Worm (Caenorhabditis elegans) whole organism, L2 larva: ENCODE results near the gene clec-251.

ENCODE experiments used
- C34F6.9 ChIP-seq: fragments of 150-350 bp; optimal IDR thresholded peaks from 2 replicates; lab custom pipeline; 2014; ENCODE audit warnings: missing biosample characterization, missing genetic modification characterization
- F13H6.1 ChIP-seq: sonication (generic microtip); optimal IDR thresholded peaks from 2 replicates; lab custom pipeline; 2016; ENCODE audit warnings: missing genetic modification characterization, missing compliant biosample characterization
- ZK546.5 ChIP-seq: sonication (generic microtip); optimal IDR thresholded peaks from 2 replicates; lab custom pipeline; 2017; ENCODE audit warnings: missing biosample characterization, missing genetic modification characterization
- alr-1 ChIP-seq: fragments of 150-350 bp; optimal IDR thresholded peaks from 2 replicates; lab custom pipeline; 2014; ENCODE audit warnings: missing biosample characterization, missing genetic modification characterization
- aly-2 ChIP-seq: fragments of 150-350 bp; optimal IDR thresholded peaks from 2 replicates; lab custom pipeline; 2014; ENCODE audit warnings: missing biosample characterization, missing genetic modification characterization
- ama-1 ChIP-seq: fragments of 150-350 bp; optimal IDR thresholded peaks from 2 replicates; lab custom pipeline; 2018; ENCODE audit warnings: inconsistent platforms
- ceh-16 ChIP-seq: fragments of 150-350 bp; optimal IDR thresholded peaks from 2 replicates; lab custom pipeline; 2014; ENCODE audit warnings: missing biosample characterization, missing genetic modification characterization
- crh-2 ChIP-seq: sonication (generic microtip); optimal IDR thresholded peaks from 2 replicates; lab custom pipeline; 2017; ENCODE audit warnings: missing biosample characterization, missing genetic modification characterization
- dmd-4 ChIP-seq: sonication (generic microtip); optimal IDR thresholded peaks from 2 replicates; lab custom pipeline; 2017; ENCODE audit warnings: missing biosample characterization, missing genetic modification characterization
- egl-27 ChIP-seq: sonication (generic microtip); optimal IDR thresholded peaks from 3 replicates; lab custom pipeline; 2017; ENCODE audit warnings: missing biosample characterization, missing genetic modification reagents, missing genetic modification characterization
- elt-1 ChIP-seq: fragments of 150-350 bp; optimal IDR thresholded peaks from 2 replicates; lab custom pipeline; 2014; ENCODE audit warnings: missing biosample characterization, missing genetic modification characterization
- elt-3 ChIP-seq: sonication (generic microtip); optimal IDR thresholded peaks from 2 replicates; lab custom pipeline; 2017; ENCODE audit warnings: missing biosample characterization, missing genetic modification characterization
- gmeb-1 ChIP-seq: fragments of 150-350 bp; optimal IDR thresholded peaks from 2 replicates; lab custom pipeline; 2014; ENCODE audit warnings: missing biosample characterization, missing genetic modification characterization
- lin-13 ChIP-seq: fragments of 150-350 bp; optimal IDR thresholded peaks from 2 replicates; lab custom pipeline; 2014; ENCODE audit warnings: missing biosample characterization, missing genetic modification reagents, missing genetic modification characterization
- nhr-11 ChIP-seq: fragments of 150-350 bp; optimal IDR thresholded peaks from 2 replicates; lab custom pipeline; 2014; ENCODE audit warnings: missing biosample characterization, missing genetic modification characterization
- nhr-12 ChIP-seq: fragments of 150-350 bp; optimal IDR thresholded peaks from 2 replicates; lab custom pipeline; 2014; ENCODE audit warnings: missing biosample characterization, missing genetic modification characterization
- nhr-129 ChIP-seq: fragments of 150-350 bp; optimal IDR thresholded peaks from 2 replicates; lab custom pipeline; 2014; ENCODE audit warnings: missing biosample characterization, missing genetic modification characterization
- nhr-21 ChIP-seq: fragments of 150-350 bp; optimal IDR thresholded peaks from 2 replicates; lab custom pipeline; 2014; ENCODE audit warnings: missing biosample characterization, missing genetic modification characterization
- nhr-23 ChIP-seq: fragments of 150-350 bp; optimal IDR thresholded peaks from 2 replicates; lab custom pipeline; 2014; ENCODE audit warnings: missing biosample characterization, missing genetic modification reagents, missing genetic modification characterization
- nhr-237 ChIP-seq: fragments of 150-350 bp; optimal IDR thresholded peaks from 2 replicates; lab custom pipeline; 2014; ENCODE audit warnings: missing biosample characterization, missing genetic modification characterization
- nhr-6 ChIP-seq: fragments of 150-350 bp; optimal IDR thresholded peaks from 2 replicates; lab custom pipeline; 2014; ENCODE audit warnings: missing biosample characterization, missing genetic modification characterization
- nhr-77 ChIP-seq: fragments of 150-350 bp; optimal IDR thresholded peaks from 2 replicates; lab custom pipeline; 2014; ENCODE audit warnings: missing biosample characterization, missing genetic modification characterization
- peb-1 ChIP-seq: fragments of 150-350 bp; optimal IDR thresholded peaks from 2 replicates; lab custom pipeline; 2014; ENCODE audit warnings: missing biosample characterization, missing genetic modification characterization
- sem-4 ChIP-seq: fragments of 150-350 bp; optimal IDR thresholded peaks from 2 replicates; lab custom pipeline; 2014; ENCODE audit warnings: missing biosample characterization, missing genetic modification reagents, missing genetic modification characterization
- sma-9 ChIP-seq, 2 experiments: fragments of 150-350 bp in 1 of 2; sonication (generic microtip) in 1 of 2; optimal IDR thresholded peaks; 2 replicates each; lab custom pipeline; 2014 to 2016; ENCODE audit warnings: missing genetic modification characterization in 2 of 2, mild to moderate bottlenecking in 1 of 2, missing biosample characterization in 1 of 2, missing compliant biosample characterization in 1 of 2, missing genetic modification reagents in 1 of 2, moderate library complexity in 1 of 2
- unc-55 ChIP-seq: fragments of 150-350 bp; sonication (generic microtip); optimal IDR thresholded peaks from 3 replicates; lab custom pipeline; 2014; ENCODE audit warnings: missing biosample characterization, missing genetic modification reagents, missing genetic modification characterization
- unc-62 ChIP-seq: fragments of 150-350 bp; optimal IDR thresholded peaks from 2 replicates; lab custom pipeline; 2014; ENCODE audit warnings: missing biosample characterization, missing genetic modification reagents, missing genetic modification characterization
- zag-1 ChIP-seq: fragments of 150-350 bp; optimal IDR thresholded peaks from 2 replicates; lab custom pipeline; 2014; ENCODE audit warnings: missing biosample characterization, missing genetic modification characterization
- ztf-1 ChIP-seq: fragments of 200-800 bp; sonication (Bioruptor generic); conservative IDR thresholded peaks from 2 replicates; pipeline ENCODE4 v1.3.6; 2022; ENCODE audit warnings: missing genetic modification characterization, missing compliant biosample characterization
- ztf-11 ChIP-seq: sonication (generic microtip); optimal IDR thresholded peaks from 2 replicates; lab custom pipeline; 2017; ENCODE audit warnings: missing biosample characterization, missing genetic modification characterization

The clec-251 gene

ce11 chrV:18734381-18734780 is 12.4 kb downstream of the clec-251 start, which contains the start of gene scl-20:
Gene scl-20 (minus strand): TSS chrV:18734481.
- TF ChIP-seq lin-13 (GFP tag; lab: Kevin White, UChicago) (no peak), elt-3 (tag; lab: Kevin White, UChicago) (no peak), nhr-237 (tag; lab: Kevin White, UChicago) (no peak)

ce11 chrV:18733942-18734341 is 12.8 kb downstream of the clec-251 start:
- TF ChIP-seq unc-55 (GFP tag; lab: Kevin White, UChicago) (no peak), nhr-11 (no peak), nhr-6 (tag; lab: Kevin White, UChicago) (no peak), nhr-237 (tag; lab: Kevin White, UChicago) (no peak), zag-1 (no peak), ceh-16 (tag; lab: Kevin White, UChicago) (no peak), sma-9 (GFP tag; optimal IDR thresholded peaks at IDR 0.05; lab: Kevin White, UChicago) (no peak), sma-9 (tag; optimal IDR thresholded peaks at IDR 0.05; lab: Kevin White, UChicago) (no peak)
- TF ChIP-seq, all 48 proteins: peak for 0

ce11 chrV:18731579-18732041 is 15.2 kb downstream of the clec-251 start, which contains the start of the genes asp-18 and scl-19:
Gene asp-18 (minus strand): TSS chrV:18731679.
Gene scl-19 (plus strand): TSS chrV:18731991.
- TF ChIP-seq lin-13 (GFP tag; lab: Kevin White, UChicago) (no peak), C34F6.9 (tag; lab: Kevin White, UChicago) (no peak), nhr-77 (tag; lab: Kevin White, UChicago) (no peak), ZK546.5 (tag; lab: Kevin White, UChicago) (no peak)
- TF ChIP-seq, all 48 proteins: peak for 0

- TF ChIP-seq nhr-77 (tag; lab: Kevin White, UChicago) (no peak), nhr-12 (tag; lab: Kevin White, UChicago) (no peak), alr-1 (tag; lab: Kevin White, UChicago) (no peak), F13H6.1 (tag; lab: Kevin White, UChicago) (no peak), elt-3 (tag; lab: Kevin White, UChicago) (no peak), unc-55 (GFP tag; lab: Kevin White, UChicago) (no peak), aly-2 (tag; lab: Kevin White, UChicago) (no peak), nhr-6 (tag; lab: Kevin White, UChicago) (no peak), nhr-129 (tag; lab: Kevin White, UChicago) (no peak), ZK546.5 (tag; lab: Kevin White, UChicago) (no peak), ztf-1 (GFP tag; lab: Robert Waterston, UW) (no peak), ama-1 (lab: Kevin White, UChicago) (no peak), gmeb-1 (tag; lab: Kevin White, UChicago) (no peak), unc-62 (no peak), nhr-21 (tag; lab: Kevin White, UChicago) (no peak), egl-27 (tag; lab: Kevin White, UChicago) (no peak), crh-2 (no peak), nhr-11 (no peak), nhr-23 (tag; lab: Kevin White, UChicago) (no peak), sem-4 (tag; lab: Kevin White, UChicago) (no peak)
These were observed 17.4 kb downstream of the clec-251 start, which contains the start of gene asp-19 for ce11 chrV:18729324-18729924. Gene asp-19 (minus strand): TSS chrV:18729374.

ce11 chrV:18725858-18726257 is 20.9 kb downstream of the clec-251 start:
- no peak for TF ChIP-seq crh-2
- TF ChIP-seq unc-55 (GFP tag; lab: Kevin White, UChicago): peak; percentile 23
- TF ChIP-seq elt-1 (tag; lab: Kevin White, UChicago): no peak
- TF ChIP-seq C34F6.9 (tag; lab: Kevin White, UChicago): peak; percentile 21
- TF ChIP-seq, all 48 proteins: peak for 2

ce11 chrV:18724076-18724475 is 22.7 kb downstream of the clec-251 start:
- no peak for TF ChIP-seq peb-1
- TF ChIP-seq ztf-11 (tag; lab: Kevin White, UChicago): no peak
- no peak for TF ChIP-seq dmd-4 (tag; lab: Kevin White, UChicago)
- no peak for TF ChIP-seq lin-13 (GFP tag; lab: Kevin White, UChicago)
